Fruit fly (Drosophila melanogaster): ENCODE results near the gene noc.

Gene noc

dm6 chr2L:14459360-14460028 lies 31.2 kb upstream of the noc start (continued):
- TF ChIP-seq Sry-β (GFP tag; optimal IDR thresholded peaks at IDR 0.05) = no peak
- no peak for TF ChIP-seq CG6254 (GFP tag; optimal IDR thresholded peaks at IDR 0.05)
- TF ChIP-seq CG32767 (GFP tag; IDR thresholded peaks at IDR 0.05) = no peak
- no peak for TF ChIP-seq CG14441 (GFP tag; IDR thresholded peaks at IDR 0.05)
- peak; percentile 22 for TF ChIP-seq CG13894 (tag; optimal IDR thresholded peaks at IDR 0.05)
- no peak for TF ChIP-seq hkb (optimal IDR thresholded peaks at IDR 0.05)
- TF ChIP-seq hkb (GFP tag; IDR thresholded peaks at IDR 0.05) = no peak
- no peak for TF ChIP-seq sens (GFP tag)
- peak in 1 of 2 experiments; percentile 26 for TF ChIP-seq eve (GFP tag; optimal IDR thresholded peaks at IDR 0.05)
- TF ChIP-seq run (tag; optimal IDR thresholded peaks at IDR 0.05) = no peak
- TF ChIP-seq Deaf1 (tag; optimal IDR thresholded peaks at IDR 0.05) = no peak
- TF ChIP-seq CG1832 (GFP tag; optimal IDR thresholded peaks at IDR 0.05) = no peak
- TF ChIP-seq abd-A (tag; optimal IDR thresholded peaks at IDR 0.05) = peak; percentile 89
- TF ChIP-seq Gug (GFP tag; IDR thresholded peaks at IDR 0.05) = no peak
- no peak for TF ChIP-seq CG12236 (GFP tag; optimal IDR thresholded peaks at IDR 0.05)
- no peak for TF ChIP-seq CG31441 (GFP tag; IDR thresholded peaks at IDR 0.05)
- no peak for TF ChIP-seq Ets97D (GFP tag; optimal IDR thresholded peaks at IDR 0.05)
- TF ChIP-seq Opbp (GFP tag; IDR thresholded peaks at IDR 0.05; ENCODE audit: partially characterized antibody) = no peak
- no peak for TF ChIP-seq bowl (GFP tag; IDR thresholded peaks at IDR 0.05)
- TF ChIP-seq hth (optimal IDR thresholded peaks at IDR 0.05) = peak; percentile 60
- no peak for TF ChIP-seq oc (tag; optimal IDR thresholded peaks at IDR 0.05)
- TF ChIP-seq twi (tag; optimal IDR thresholded peaks at IDR 0.05) = peak; percentile 36
- no peak for TF ChIP-seq ase (GFP tag; IDR thresholded peaks at IDR 0.05)
- no peak for TF ChIP-seq CG12071 (GFP tag; optimal IDR thresholded peaks at IDR 0.05)
- TF ChIP-seq zen (tag; optimal IDR thresholded peaks at IDR 0.05) = no peak
- TF ChIP-seq Dp (GFP tag; optimal IDR thresholded peaks at IDR 0.05) = no peak
- no peak for TF ChIP-seq ac (GFP tag; optimal IDR thresholded peaks at IDR 0.05)
- peak; percentile 72 for TF ChIP-seq cad (GFP tag; optimal IDR thresholded peaks at IDR 0.05)
- no peak for TF ChIP-seq Doc3 (GFP tag; IDR thresholded peaks at IDR 0.05; ENCODE audit: partially characterized antibody)
- TF ChIP-seq D (optimal IDR thresholded peaks at IDR 0.05) = peak; percentile 27
- TF ChIP-seq D (GFP tag; optimal IDR thresholded peaks at IDR 0.05) = no peak
- TF ChIP-seq Jarid2 (GFP tag; optimal IDR thresholded peaks at IDR 0.05) = no peak
- no peak for TF ChIP-seq fru (optimal IDR thresholded peaks at IDR 0.05)
- no peak for TF ChIP-seq CG11695 (GFP tag; IDR thresholded peaks at IDR 0.05)
- no peak for TF ChIP-seq Bgb (GFP tag; IDR thresholded peaks at IDR 0.05; ENCODE audit: partially characterized antibody)
- TF ChIP-seq danr (GFP tag; IDR thresholded peaks at IDR 0.05) = no peak
- no peak for TF ChIP-seq caup (GFP tag; optimal IDR thresholded peaks at IDR 0.05; ENCODE audit: severe bottlenecking)
- no peak for TF ChIP-seq grn (GFP tag; optimal IDR thresholded peaks at IDR 0.05)
- peak; percentile 66 for TF ChIP-seq pros (GFP tag; optimal IDR thresholded peaks at IDR 0.05)
- TF ChIP-seq CG12744 (GFP tag; optimal IDR thresholded peaks at IDR 0.05) = no peak

dm6 chr2L:14460029-14460363 lies 30.7 kb upstream of the noc start:
- TF ChIP-seq Lim3 (GFP tag; IDR thresholded peaks at IDR 0.05) = no peak
- TF ChIP-seq MTF-1 (GFP tag; optimal IDR thresholded peaks at IDR 0.05; ENCODE audit: borderline replicate concordance) = no peak
- no peak for TF ChIP-seq sima (GFP tag; optimal IDR thresholded peaks at IDR 0.05)
- no peak for TF ChIP-seq unpg (GFP tag; optimal IDR thresholded peaks at IDR 0.05)
- TF ChIP-seq gcm2 (GFP tag; optimal IDR thresholded peaks at IDR 0.05) = no peak
- TF ChIP-seq Stat92E (GFP tag; optimal IDR thresholded peaks at IDR 0.05) = no peak
- no peak for TF ChIP-seq CG11696 (GFP tag; IDR thresholded peaks at IDR 0.05)
- peak; percentile 70 for TF ChIP-seq sens (GFP tag)
- peak; percentile 64 for TF ChIP-seq Med (GFP tag)
- TF ChIP-seq CG7987 (GFP tag; optimal IDR thresholded peaks at IDR 0.05) = no peak
- TF ChIP-seq yki (optimal IDR thresholded peaks at IDR 0.05) = no peak

Measured in whole organism, embryonic.